Fruit fly (Drosophila melanogaster): ENCODE data around the gene NAAT1.

The NAAT1 gene

dm6 chrX:5421407-5422250 lies 11.0 kb upstream of the NAAT1 start, which contains the start of gene Usp16-45 (continued):
- no peak for TF ChIP-seq CG7963 (GFP tag; IDR thresholded peaks at IDR 0.05; ENCODE audit: partially characterized antibody)
- TF ChIP-seq CG9797 (GFP tag; optimal IDR thresholded peaks at IDR 0.05), result peak; percentile 57
- TF ChIP-seq CG7786 (GFP tag; optimal IDR thresholded peaks at IDR 0.05), result no peak
- TF ChIP-seq CG18764 (GFP tag; optimal IDR thresholded peaks at IDR 0.05), result no peak
- TF ChIP-seq gcm2 (GFP tag; optimal IDR thresholded peaks at IDR 0.05), result no peak
- TF ChIP-seq CG10274 (GFP tag; optimal IDR thresholded peaks at IDR 0.05), result no peak
- TF ChIP-seq CrebB (tag; optimal IDR thresholded peaks at IDR 0.05), result no peak
- TF ChIP-seq PHDP (tag; optimal IDR thresholded peaks at IDR 0.05), result no peak
- TF ChIP-seq CG9437 (GFP tag; optimal IDR thresholded peaks at IDR 0.05), result peak; percentile 48
- no peak for TF ChIP-seq CG2202 (tag; optimal IDR thresholded peaks at IDR 0.05)
- no peak for TF ChIP-seq kni (GFP tag; optimal IDR thresholded peaks at IDR 0.05)
- no peak for TF ChIP-seq onecut (GFP tag; IDR thresholded peaks at IDR 0.05)
- no peak for TF ChIP-seq CG14014 (GFP tag; IDR thresholded peaks at IDR 0.05)
- no peak for TF ChIP-seq CG30403 (GFP tag; optimal IDR thresholded peaks at IDR 0.05)
- no peak for TF ChIP-seq sr (GFP tag; IDR thresholded peaks at IDR 0.05)
- no peak for TF ChIP-seq CHES-1-like (GFP tag; optimal IDR thresholded peaks at IDR 0.05)
- no peak for TF ChIP-seq row (GFP tag; IDR thresholded peaks at IDR 0.05)
- TF ChIP-seq maf-S (GFP tag; optimal IDR thresholded peaks at IDR 0.05), result no peak
- TF ChIP-seq pzg (GFP tag; optimal IDR thresholded peaks at IDR 0.05), result peak; percentile 34
- TF ChIP-seq CG18011 (GFP tag; optimal IDR thresholded peaks at IDR 0.05), result no peak
- TF ChIP-seq Elba2 (GFP tag; optimal IDR thresholded peaks at IDR 0.05), result no peak
- TF ChIP-seq fd96Cb (tag; optimal IDR thresholded peaks at IDR 0.05), result no peak
- TF ChIP-seq CG16863 (GFP tag; optimal IDR thresholded peaks at IDR 0.05), result no peak
- TF ChIP-seq Nf-YB (GFP tag; optimal IDR thresholded peaks at IDR 0.05), result peak; percentile 30
- TF ChIP-seq cwo (GFP tag; optimal IDR thresholded peaks at IDR 0.05), result peak; percentile 17
- peak in 1 of 2 experiments; percentile 2 for TF ChIP-seq Pdp1 (GFP tag; optimal IDR thresholded peaks at IDR 0.05)
- TF ChIP-seq E2f2 (GFP tag; IDR thresholded peaks at IDR 0.05), result peak; percentile 71
- no peak for TF ChIP-seq CG30020 (tag; optimal IDR thresholded peaks at IDR 0.05)
- no peak for TF ChIP-seq CG18262 (tag; optimal IDR thresholded peaks at IDR 0.05)
- no peak for TF ChIP-seq CG6854 (GFP tag; optimal IDR thresholded peaks at IDR 0.05)
- no peak for TF ChIP-seq CG7556 (GFP tag; optimal IDR thresholded peaks at IDR 0.05)
- TF ChIP-seq CG12219 (GFP tag; optimal IDR thresholded peaks at IDR 0.05), result no peak
- TF ChIP-seq CG4424 (GFP tag; optimal IDR thresholded peaks at IDR 0.05), result no peak
- peak; percentile 66 for TF ChIP-seq gfzf (GFP tag; optimal IDR thresholded peaks at IDR 0.05)
- TF ChIP-seq Ets97D (GFP tag; optimal IDR thresholded peaks at IDR 0.05), result no peak
- TF ChIP-seq Hmx (GFP tag; optimal IDR thresholded peaks at IDR 0.05), result no peak
- 0 out of 2 replicates have a peak, but pooled peaks have one; percentile 14 for TF ChIP-seq MBD-R2 (GFP tag; IDR thresholded peaks at IDR 0.05)
- no peak for TF ChIP-seq CG6254 (GFP tag; optimal IDR thresholded peaks at IDR 0.05)
- TF ChIP-seq CG12155 (GFP tag; optimal IDR thresholded peaks at IDR 0.05), result peak; percentile 14
- TF ChIP-seq CG4820 (GFP tag; optimal IDR thresholded peaks at IDR 0.05), result peak; percentile 92
- TF ChIP-seq tx (GFP tag; optimal IDR thresholded peaks at IDR 0.05), result no peak
- no peak for TF ChIP-seq sqz (GFP tag; optimal IDR thresholded peaks at IDR 0.05)
- no peak for TF ChIP-seq Atf-2 (GFP tag; optimal IDR thresholded peaks at IDR 0.05)
- no peak for TF ChIP-seq h (optimal IDR thresholded peaks at IDR 0.05)
- no peak for TF ChIP-seq Sox100B (GFP tag; optimal IDR thresholded peaks at IDR 0.05)
- no peak for TF ChIP-seq tio (GFP tag; optimal IDR thresholded peaks at IDR 0.05)
- TF ChIP-seq CG7357 (GFP tag; IDR thresholded peaks at IDR 0.05), result no peak
- TF ChIP-seq Mrtf (GFP tag; IDR thresholded peaks at IDR 0.05), result no peak
- TF ChIP-seq Bgb (GFP tag; IDR thresholded peaks at IDR 0.05; ENCODE audit: partially characterized antibody), result peak; percentile 25; the same call in 1 of the 2 replicates

Measured in whole organism, embryonic.